Fruit fly (Drosophila melanogaster) whole organism, prepupa: ENCODE results near the gene CG11726.

Experiments
- Blimp-1 ChIP-seq: fragments of 200-800 bp; sonication (Bioruptor generic); optimal IDR thresholded peaks from 3 replicates; lab custom pipeline; 2017; ENCODE audit warnings: missing biosample characterization, missing genetic modification characterization, mild to moderate bottlenecking, moderate library complexity, missing genetic modification reagents
- CG10631 ChIP-seq: fragments of 200-800 bp; sonication (Bioruptor generic); optimal IDR thresholded peaks from 2 replicates; lab custom pipeline; 2016; ENCODE audit warnings: missing biosample characterization, missing genetic modification characterization
- CG10669 ChIP-seq: fragments of 200-800 bp; sonication (Bioruptor generic); optimal IDR thresholded peaks from 3 replicates; lab custom pipeline; 2018; ENCODE audit warnings: missing biosample characterization, mild to moderate bottlenecking, missing genetic modification characterization, moderate library complexity
- CG11294 ChIP-seq: fragments of 200-800 bp; sonication (Bioruptor generic); IDR thresholded peaks from 2 replicates; pipeline ENCODE4 v1.3.6; 2022; ENCODE audit warnings: missing biosample characterization, missing genetic modification characterization
- CG11762 ChIP-seq: fragments of 200-800 bp; sonication (Bioruptor generic); optimal IDR thresholded peaks from 3 replicates; lab custom pipeline; 2016; ENCODE audit warnings: missing biosample characterization, missing genetic modification characterization; ENCODE audit not compliant: insufficient read depth
- CG11902 ChIP-seq: fragments of 200-800 bp; sonication (Bioruptor generic); optimal IDR thresholded peaks from 3 replicates; lab custom pipeline; 2016; ENCODE audit warnings: missing biosample characterization, missing genetic modification characterization
- CG1621 ChIP-seq: fragments of 200-800 bp; sonication (Bioruptor generic); optimal IDR thresholded peaks from 3 replicates; lab custom pipeline; 2018; ENCODE audit warnings: missing biosample characterization, mild to moderate bottlenecking, missing genetic modification characterization
- CG16779 ChIP-seq: fragments of 200-800 bp; sonication (Bioruptor generic); optimal IDR thresholded peaks from 3 replicates; lab custom pipeline; 2017; ENCODE audit warnings: missing biosample characterization, mild to moderate bottlenecking, missing genetic modification characterization
- CG3032 ChIP-seq: fragments of 200-800 bp; optimal IDR thresholded peaks from 2 replicates; lab custom pipeline; 2019; ENCODE audit warnings: missing biosample characterization, mild to moderate bottlenecking, missing genetic modification characterization, moderate library complexity
- CG31627 ChIP-seq: fragments of 200-800 bp; sonication (Bioruptor generic); optimal IDR thresholded peaks from 3 replicates; lab custom pipeline; 2016; ENCODE audit warnings: missing biosample characterization, missing genetic modification characterization
- CG34406 ChIP-seq: fragments of 200-800 bp; sonication (Bioruptor generic); optimal IDR thresholded peaks from 3 replicates; lab custom pipeline; 2016; ENCODE audit warnings: missing biosample characterization, missing genetic modification characterization
- CG3919 ChIP-seq: fragments of 200-800 bp; sonication (Bioruptor generic); optimal IDR thresholded peaks from 3 replicates; lab custom pipeline; 2016; ENCODE audit warnings: missing biosample characterization, missing genetic modification characterization
- CG6163 ChIP-seq: fragments of 200-800 bp; sonication (Bioruptor generic); IDR thresholded peaks from 3 replicates; pipeline ENCODE4 v1.3.6; 2022; ENCODE audit warnings: missing biosample characterization, missing genetic modification characterization
- CG6276 ChIP-seq: fragments of 200-800 bp; sonication (Bioruptor generic); optimal IDR thresholded peaks from 2 replicates; lab custom pipeline; 2017; ENCODE audit warnings: missing biosample characterization, mild to moderate bottlenecking, missing genetic modification characterization
- CG6808 ChIP-seq: fragments of 200-800 bp; sonication (Bioruptor generic); optimal IDR thresholded peaks from 3 replicates; lab custom pipeline; 2017; ENCODE audit warnings: missing biosample characterization, missing genetic modification characterization, mild to moderate bottlenecking, moderate library complexity, missing genetic modification reagents
- CG6854 ChIP-seq: fragments of 200-800 bp; sonication (Bioruptor generic); optimal IDR thresholded peaks from 2 replicates; lab custom pipeline; 2017; ENCODE audit warnings: missing biosample characterization, mild to moderate bottlenecking, missing genetic modification characterization
- CG7368 ChIP-seq: fragments of 200-800 bp; sonication (Bioruptor generic); optimal IDR thresholded peaks from 3 replicates; lab custom pipeline; 2016; ENCODE audit warnings: missing biosample characterization, missing genetic modification characterization
- CG8119 ChIP-seq: fragments of 200-800 bp; sonication (Bioruptor generic); IDR thresholded peaks from 3 replicates; pipeline ENCODE4 v1.3.6; 2022; ENCODE audit warnings: missing biosample characterization, missing genetic modification characterization
- CG8319 ChIP-seq: fragments of 200-800 bp; sonication (Bioruptor generic); optimal IDR thresholded peaks from 3 replicates; lab custom pipeline; 2016; ENCODE audit warnings: missing biosample characterization, missing genetic modification characterization
- CG8632 ChIP-seq: fragments of 200-800 bp; sonication (Bioruptor generic); optimal IDR thresholded peaks from 3 replicates; lab custom pipeline; 2016; ENCODE audit warnings: missing biosample characterization, missing genetic modification characterization
- CG9139 ChIP-seq: fragments of 200-800 bp; sonication (Bioruptor generic); optimal IDR thresholded peaks from 3 replicates; lab custom pipeline; 2017; ENCODE audit warnings: missing biosample characterization, mild to moderate bottlenecking, missing genetic modification characterization
- Eip75B ChIP-seq: fragments of 200-800 bp; sonication (Bioruptor generic); optimal IDR thresholded peaks from 3 replicates; lab custom pipeline; 2016; ENCODE audit warnings: missing biosample characterization, missing genetic modification characterization
- Eip78C ChIP-seq: fragments of 200-800 bp; sonication (Bioruptor generic); peaks from one replicate; lab custom pipeline; 2016; ENCODE audit warnings: missing biosample characterization, missing genetic modification characterization
- Eip93F ChIP-seq: fragments of 200-800 bp; sonication (Bioruptor generic); optimal IDR thresholded peaks from 2 replicates; lab custom pipeline; 2016; ENCODE audit warnings: missing biosample characterization, mild to moderate bottlenecking, missing genetic modification characterization
- Ets96B ChIP-seq: fragments of 200-800 bp; optimal IDR thresholded peaks from 2 replicates; lab custom pipeline; 2019; ENCODE audit warnings: missing biosample characterization, mild to moderate bottlenecking, missing genetic modification characterization, moderate library complexity
- Gug ChIP-seq: fragments of 200-800 bp; sonication (Bioruptor generic); IDR thresholded peaks from 2 replicates; pipeline ENCODE4 v1.3.6; 2022; ENCODE audit warnings: missing biosample characterization, missing genetic modification characterization
- Hr38 ChIP-seq: sonication (Bioruptor generic); optimal IDR thresholded peaks from 2 replicates; lab custom pipeline; 2016; ENCODE audit warnings: missing biosample characterization, missing genetic modification characterization
- Lpt ChIP-seq: fragments of 200-800 bp; sonication (Bioruptor generic); optimal IDR thresholded peaks from 3 replicates; lab custom pipeline; 2016; ENCODE audit warnings: missing biosample characterization, missing genetic modification characterization
- Met ChIP-seq: fragments of 200-800 bp; sonication (Bioruptor generic); optimal IDR thresholded peaks from 3 replicates; lab custom pipeline; 2016; ENCODE audit warnings: missing biosample characterization, missing genetic modification characterization
- Smox ChIP-seq: fragments of 200-800 bp; sonication (Bioruptor generic); optimal IDR thresholded peaks from 3 replicates; lab custom pipeline; 2016; ENCODE audit warnings: missing biosample characterization, missing genetic modification characterization
- Sox102F ChIP-seq: fragments of 200-800 bp; sonication (Bioruptor generic); optimal IDR thresholded peaks from 2 replicates; lab custom pipeline; 2016; ENCODE audit warnings: missing biosample characterization, mild to moderate bottlenecking, missing genetic modification characterization
- Sox14 ChIP-seq: fragments of 200-800 bp; sonication (Bioruptor generic); optimal IDR thresholded peaks from 3 replicates; lab custom pipeline; 2016; ENCODE audit warnings: missing biosample characterization, missing genetic modification characterization
- achi ChIP-seq: fragments of 200-800 bp; sonication (Bioruptor generic); optimal IDR thresholded peaks from 3 replicates; lab custom pipeline; 2016; ENCODE audit warnings: missing biosample characterization, missing genetic modification characterization
- acj6 ChIP-seq: fragments of 200-800 bp; sonication (Bioruptor generic); optimal IDR thresholded peaks from 3 replicates; lab custom pipeline; 2016; ENCODE audit warnings: missing biosample characterization, missing genetic modification characterization
- cyc ChIP-seq: fragments of 200-800 bp; sonication (Bioruptor generic); optimal IDR thresholded peaks from 3 replicates; lab custom pipeline; 2016; ENCODE audit warnings: missing biosample characterization, missing genetic modification characterization
- dac ChIP-seq: fragments of 200-800 bp; sonication (Bioruptor generic); optimal IDR thresholded peaks from 2 replicates; lab custom pipeline; 2017; ENCODE audit warnings: missing biosample characterization, mild to moderate bottlenecking, missing genetic modification characterization
- eg ChIP-seq: fragments of 200-800 bp; sonication (Bioruptor generic); IDR thresholded peaks from 3 replicates; pipeline ENCODE4 v1.3.6; 2022; ENCODE audit warnings: missing biosample characterization, missing genetic modification characterization
- esn ChIP-seq: fragments of 200-800 bp; sonication (Bioruptor generic); optimal IDR thresholded peaks from 2 replicates; lab custom pipeline; 2016; ENCODE audit warnings: missing biosample characterization, mild to moderate bottlenecking, missing genetic modification characterization, moderate library complexity
- fd59A ChIP-seq: fragments of 200-800 bp; sonication (Bioruptor generic); optimal IDR thresholded peaks from 2 replicates; lab custom pipeline; 2017; ENCODE audit warnings: missing biosample characterization, mild to moderate bottlenecking, missing genetic modification characterization, missing genetic modification reagents
- fd85E ChIP-seq: fragments of 200-800 bp; sonication (Bioruptor generic); optimal IDR thresholded peaks from 3 replicates; lab custom pipeline; 2016; ENCODE audit warnings: missing biosample characterization, missing genetic modification characterization
- fkh ChIP-seq: fragments of 200-800 bp; sonication (Bioruptor generic); optimal IDR thresholded peaks from 3 replicates; lab custom pipeline; 2017; ENCODE audit warnings: missing biosample characterization, mild to moderate bottlenecking, missing genetic modification characterization, moderate library complexity
- lz ChIP-seq: fragments of 200-800 bp; sonication (Bioruptor generic); optimal IDR thresholded peaks from 3 replicates; lab custom pipeline; 2016; ENCODE audit warnings: missing biosample characterization, missing genetic modification characterization
- pdm3 ChIP-seq: fragments of 200-800 bp; sonication (Bioruptor generic); optimal IDR thresholded peaks from 3 replicates; lab custom pipeline; 2016; ENCODE audit warnings: missing biosample characterization, missing genetic modification characterization
- spab ChIP-seq: fragments of 200-800 bp; sonication (Bioruptor generic); optimal IDR thresholded peaks from 2 replicates; lab custom pipeline; 2017; ENCODE audit warnings: missing biosample characterization, mild to moderate bottlenecking, missing genetic modification characterization, missing genetic modification reagents
- ss ChIP-seq, 2 experiments: fragments of 200-800 bp; sonication (Bioruptor generic); optimal IDR thresholded peaks; 2 replicates in 1 of 2; 3 replicates in 1 of 2; lab custom pipeline; 2017 to 2018; ENCODE audit warnings: mild to moderate bottlenecking in 2 of 2, missing biosample characterization in 2 of 2, missing genetic modification characterization in 2 of 2, moderate library complexity in 1 of 2
- vri ChIP-seq: fragments of 200-800 bp; sonication (Bioruptor generic); optimal IDR thresholded peaks from 3 replicates; lab custom pipeline; 2016; ENCODE audit warnings: missing biosample characterization, mild to moderate bottlenecking, missing genetic modification characterization

The CG11726 gene

dm6 chr3L:11372449-11372848 is 22.0 kb upstream of the CG11726 start:
- TF ChIP-seq Eip93F (GFP tag; lab: Kevin White, UChicago) (no peak), Ets96B (tag; lab: Kevin White, UChicago) (no peak), CG3032 (tag; lab: Kevin White, UChicago) (no peak), eg (0 out of 3 replicates have a peak, but pooled peaks have one; percentile 45), CG7368 (GFP tag; lab: Kevin White, UChicago) (no peak), dac (GFP tag; lab: Kevin White, UChicago) (no peak), ss (GFP tag; optimal IDR thresholded peaks at IDR 0.05; lab: Kevin White, UChicago) (peak in 1 of 2 experiments; percentile 79), Eip75B (GFP tag; lab: Kevin White, UChicago) (no peak), CG8119 (GFP tag; lab: Robert Waterston, UW) (0 out of 3 replicates have a peak, but pooled peaks have one; percentile 39), Blimp-1 (GFP tag; lab: Kevin White, UChicago) (no peak), Lpt (GFP tag; lab: Kevin White, UChicago) (no peak), Smox (GFP tag; lab: Kevin White, UChicago) (no peak), Sox102F (GFP tag; lab: Kevin White, UChicago) (no peak), lz (GFP tag; lab: Kevin White, UChicago) (no peak), CG11762 (GFP tag; lab: Kevin White, UChicago) (no peak), CG3919 (GFP tag; lab: Kevin White, UChicago) (no peak), fd59A (GFP tag; lab: Kevin White, UChicago) (no peak), Gug (GFP tag; lab: Robert Waterston, UW) (no peak), fkh (GFP tag; lab: Kevin White, UChicago) (no peak)

- no peak for TF ChIP-seq CG1621
- TF ChIP-seq CG6808 (GFP tag; lab: Kevin White, UChicago) = no peak
- TF ChIP-seq pdm3 (GFP tag; lab: Kevin White, UChicago) = peak; percentile 9
- TF ChIP-seq CG8119 (GFP tag; lab: Robert Waterston, UW) = no peak
- no peak for TF ChIP-seq Gug (GFP tag; lab: Robert Waterston, UW)
- TF ChIP-seq CG34406 = peak; percentile 6
- peak in 1 of 2 experiments; percentile 99 for TF ChIP-seq ss (GFP tag; optimal IDR thresholded peaks at IDR 0.05; lab: Kevin White, UChicago)
- peak; percentile 73 for TF ChIP-seq Eip78C (GFP tag; lab: Kevin White, UChicago)
- no peak for TF ChIP-seq CG16779 (tag; lab: Kevin White, UChicago)
- no peak for TF ChIP-seq Sox102F (GFP tag; lab: Kevin White, UChicago)
- no peak for TF ChIP-seq CG10669 (GFP tag; lab: Kevin White, UChicago)
- TF ChIP-seq fkh (GFP tag; lab: Kevin White, UChicago) = no peak
- TF ChIP-seq CG10631 (GFP tag; lab: Kevin White, UChicago) = no peak
- TF ChIP-seq CG6854 (GFP tag; lab: Kevin White, UChicago) = no peak
- no peak for TF ChIP-seq Hr38
- no peak for TF ChIP-seq CG9139
- TF ChIP-seq CG8632 (GFP tag; lab: Kevin White, UChicago) = no peak
- TF ChIP-seq CG6163 (GFP tag; lab: Robert Waterston, UW) = peak; percentile 38; the same call in 1 of the 3 replicates
- no peak for TF ChIP-seq CG11902
- TF ChIP-seq CG3032 (tag; lab: Kevin White, UChicago) = no peak
- no peak for TF ChIP-seq fd85E (GFP tag; lab: Kevin White, UChicago)
- TF ChIP-seq CG31627 = no peak
- no peak for TF ChIP-seq CG6276 (GFP tag; lab: Kevin White, UChicago)
- no peak for TF ChIP-seq acj6 (GFP tag; lab: Kevin White, UChicago)
- peak; percentile 53; the same call in 2 of the 3 replicates for TF ChIP-seq eg
- peak; percentile 0 for TF ChIP-seq Smox (GFP tag; lab: Kevin White, UChicago)
- no peak for TF ChIP-seq Ets96B (tag; lab: Kevin White, UChicago)
- TF ChIP-seq Met = no peak
- no peak for TF ChIP-seq cyc (GFP tag; lab: Kevin White, UChicago)
- TF ChIP-seq spab (GFP tag; lab: Kevin White, UChicago) = no peak
- no peak for TF ChIP-seq CG8319
- no peak for TF ChIP-seq vri (GFP tag; lab: Kevin White, UChicago)
- TF ChIP-seq CG11294 (GFP tag; lab: Robert Waterston, UW) = peak; percentile 5; the same call in 1 of the 2 replicates
- no peak for TF ChIP-seq CG3919 (GFP tag; lab: Kevin White, UChicago)
- TF ChIP-seq Sox14 (GFP tag; lab: Kevin White, UChicago) = no peak
- no peak for TF ChIP-seq Eip75B (GFP tag; lab: Kevin White, UChicago)
- no peak for TF ChIP-seq achi (GFP tag; lab: Kevin White, UChicago)
- no peak for TF ChIP-seq CG11762 (GFP tag; lab: Kevin White, UChicago)
- peak; percentile 6 for TF ChIP-seq esn (GFP tag; lab: Kevin White, UChicago)
Measured at dm6 chr3L:11373080-11373812, 21.2 kb upstream of the CG11726 start.
